Fruit fly (Drosophila melanogaster): ENCODE data around the gene Ost48.

Gene Ost48

dm6 chrX:9120828-9121754 lies 37.2 kb downstream of the Ost48 start (continued):
- TF ChIP-seq CG17912 (GFP tag; optimal IDR thresholded peaks at IDR 0.05) (no peak), slou (GFP tag; optimal IDR thresholded peaks at IDR 0.05) (no peak), CG8924 (tag; optimal IDR thresholded peaks at IDR 0.05) (peak; percentile 57), CG12219 (GFP tag; optimal IDR thresholded peaks at IDR 0.05) (peak; percentile 14), CG11695 (GFP tag; IDR thresholded peaks at IDR 0.05) (peak; percentile 31; the same call in 1 of the 3 replicates), nerfin-1 (tag; optimal IDR thresholded peaks at IDR 0.05) (peak; percentile 6), sisA (GFP tag; IDR thresholded peaks at IDR 0.05) (peak; percentile 40; the same call in 1 of the 2 replicates), Blimp-1 (GFP tag; optimal IDR thresholded peaks at IDR 0.05) (peak; percentile 60), CG14710 (tag; optimal IDR thresholded peaks at IDR 0.05) (peak; percentile 41), Mad (GFP tag; optimal IDR thresholded peaks at IDR 0.05) (peak; percentile 12), TFAM (GFP tag; optimal IDR thresholded peaks at IDR 0.05) (no peak), CG13894 (tag; optimal IDR thresholded peaks at IDR 0.05) (no peak), NK7.1 (GFP tag; optimal IDR thresholded peaks at IDR 0.05) (peak; percentile 43), phol (tag; optimal IDR thresholded peaks at IDR 0.05) (peak; percentile 54), BEAF-32 (GFP tag; optimal IDR thresholded peaks at IDR 0.05) (no peak), Taf1 (GFP tag; IDR thresholded peaks at IDR 0.05) (peak; percentile 19; the same call in 1 of the 2 replicates), CG2199 (GFP tag; IDR thresholded peaks at IDR 0.05) (no peak), vvl (GFP tag; IDR thresholded peaks at IDR 0.05) (peak; percentile 55), CG10979 (tag; optimal IDR thresholded peaks at IDR 0.05) (peak; percentile 55), Pdp1 (GFP tag; optimal IDR thresholded peaks at IDR 0.05) (peak; percentile 24 to 37), Med (GFP tag) (peak; percentile 86), Side (GFP tag; optimal IDR thresholded peaks at IDR 0.05) (peak; percentile 7), CG10462 (GFP tag; optimal IDR thresholded peaks at IDR 0.05) (no peak), lilli (GFP tag; optimal IDR thresholded peaks at IDR 0.05) (peak; percentile 41), CG8281 (tag; optimal IDR thresholded peaks at IDR 0.05) (peak; percentile 31), pnt (GFP tag; optimal IDR thresholded peaks at IDR 0.05) (no peak), CG7372 (GFP tag; IDR thresholded peaks at IDR 0.05) (0 out of 2 replicates have a peak, but pooled peaks have one; percentile 12), scrt (GFP tag; optimal IDR thresholded peaks at IDR 0.05) (peak; percentile 4), CG13424 (tag; optimal IDR thresholded peaks at IDR 0.05) (peak; percentile 50), CG8290 (GFP tag; optimal IDR thresholded peaks at IDR 0.05) (no peak), CG8290 (tag; optimal IDR thresholded peaks at IDR 0.05) (no peak), Mes4 (GFP tag; optimal IDR thresholded peaks at IDR 0.05) (peak; percentile 5), Sox102F (GFP tag; optimal IDR thresholded peaks at IDR 0.05) (peak; percentile 63), hkb (optimal IDR thresholded peaks at IDR 0.05) (no peak), hkb (GFP tag; IDR thresholded peaks at IDR 0.05) (peak; percentile 39; the same call in 1 of the 2 replicates), CG13775 (GFP tag; optimal IDR thresholded peaks at IDR 0.05) (peak; percentile 12), gce (GFP tag; IDR thresholded peaks at IDR 0.05) (no peak), Aef1 (GFP tag; IDR thresholded peaks at IDR 0.05) (peak; percentile 16; the same call in 1 of the 3 replicates), CG6813 (GFP tag; optimal IDR thresholded peaks at IDR 0.05) (peak; percentile 53), dmrt99B (tag; optimal IDR thresholded peaks at IDR 0.05) (peak; percentile 65), CG10366 (GFP tag; IDR thresholded peaks at IDR 0.05) (peak; percentile 24; the same call in 1 of the 2 replicates), CG11696 (GFP tag; IDR thresholded peaks at IDR 0.05) (peak; percentile 87), Hr3 (GFP tag; optimal IDR thresholded peaks at IDR 0.05) (peak; percentile 8), Hand (GFP tag; optimal IDR thresholded peaks at IDR 0.05) (peak; percentile 12), CG18262 (tag; optimal IDR thresholded peaks at IDR 0.05) (peak; percentile 62), CG7963 (GFP tag; IDR thresholded peaks at IDR 0.05; ENCODE audit: partially characterized antibody) (no peak), Hmr (GFP tag; optimal IDR thresholded peaks at IDR 0.05) (peak; percentile 24), fd96Cb (tag; optimal IDR thresholded peaks at IDR 0.05) (peak; percentile 49)
